Fruit fly (Drosophila melanogaster): ENCODE results near the gene CG8483.

dm6 chr3R:13221820-13222219 lies 7.6 kb upstream of the CG8483 start:
- TF ChIP-seq Hr78 (GFP tag; optimal IDR thresholded peaks at IDR 0.05) = no peak
- TF ChIP-seq psq (GFP tag; optimal IDR thresholded peaks at IDR 0.05) = no peak
- TF ChIP-seq Myc (optimal IDR thresholded peaks at IDR 0.05) = no peak
- TF ChIP-seq usp (GFP tag; optimal IDR thresholded peaks at IDR 0.05) = no peak
- TF ChIP-seq OdsH (GFP tag; optimal IDR thresholded peaks at IDR 0.05) = no peak
- TF ChIP-seq br (GFP tag; optimal IDR thresholded peaks at IDR 0.05) = no peak
- TF ChIP-seq lola (GFP tag; optimal IDR thresholded peaks at IDR 0.05) = no peak
- TF ChIP-seq dmrt93B (GFP tag; optimal IDR thresholded peaks at IDR 0.05) = no peak
- no peak for TF ChIP-seq CrebA (GFP tag; optimal IDR thresholded peaks at IDR 0.05; ENCODE audit: borderline replicate concordance)
- TF ChIP-seq sage (GFP tag; optimal IDR thresholded peaks at IDR 0.05) = no peak

All from whole organism, wandering third instar larva.